Fruit fly (Drosophila melanogaster) whole organism, prepupa: ENCODE results near the gene spir.

ENCODE experiments used
- CG6792 ChIP-seq: fragments of 200-800 bp; sonication (Bioruptor generic); optimal IDR thresholded peaks from 3 replicates; lab custom pipeline; 2016; ENCODE audit warnings: missing biosample characterization, missing genetic modification characterization
- OdsH ChIP-seq: fragments of 200-800 bp; sonication (Bioruptor generic); optimal IDR thresholded peaks from 3 replicates; lab custom pipeline; 2016; ENCODE audit warnings: missing biosample characterization, missing genetic modification characterization

DNA sequence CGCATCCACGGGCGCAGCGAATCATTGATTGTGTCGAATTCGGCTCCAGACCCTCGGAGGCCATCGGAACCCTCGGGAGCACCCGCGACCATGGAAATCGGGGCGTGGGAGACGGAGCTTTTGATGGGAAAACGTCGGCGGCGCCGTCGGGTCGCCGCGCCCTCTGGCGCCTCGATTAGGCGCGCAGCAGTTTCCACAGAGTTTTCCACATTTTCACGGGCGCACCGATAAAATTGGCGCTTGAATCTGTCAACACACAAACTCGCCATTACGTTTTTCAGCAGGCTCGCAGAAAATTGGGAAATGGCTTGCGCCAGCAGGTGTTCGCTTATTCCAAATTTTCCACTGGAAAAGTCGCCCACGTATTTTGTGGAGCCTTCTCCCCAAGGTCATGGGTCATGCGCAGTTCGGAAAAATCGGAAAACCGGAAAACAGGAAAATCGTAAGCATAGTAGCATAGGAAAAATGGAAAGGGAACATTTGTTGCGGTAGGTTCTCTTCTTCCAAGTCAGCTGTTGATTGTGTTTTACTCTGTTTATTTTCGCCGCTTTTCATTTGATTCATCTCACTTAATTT is 3.8 kb downstream of the spir start:
- no peak for TF ChIP-seq OdsH (GFP tag; lab: Kevin White, UChicago)
- no peak for TF ChIP-seq CG6792 (GFP tag; lab: Kevin White, UChicago)
